Fruit fly (Drosophila melanogaster): ENCODE measurements around the gene SdhD.

Gene SdhD

dm6 chr3R:23781466-23781935 is 21.1 kb upstream of the SdhD start, which contains the start of the genes Nup98-96 and mbc (continued):
- peak; percentile 72 for TF ChIP-seq nerfin-1 (tag; optimal IDR thresholded peaks at IDR 0.05)
- peak; percentile 61 for TF ChIP-seq wor (GFP tag; IDR thresholded peaks at IDR 0.05)
- peak; percentile 71 for TF ChIP-seq kay (GFP tag; optimal IDR thresholded peaks at IDR 0.05)
- peak; percentile 86 for TF ChIP-seq CG12769 (tag; optimal IDR thresholded peaks at IDR 0.05)
- peak; percentile 90 for TF ChIP-seq HmgZ (tag; optimal IDR thresholded peaks at IDR 0.05)
- TF ChIP-seq hbn (GFP tag; IDR thresholded peaks at IDR 0.05; ENCODE audit: partially characterized antibody) = no peak
- peak; percentile 53 for TF ChIP-seq CG17385 (GFP tag; optimal IDR thresholded peaks at IDR 0.05)
- peak; percentile 76 for TF ChIP-seq CG12744 (GFP tag; optimal IDR thresholded peaks at IDR 0.05)
- peak; percentile 61; the same call in 2 of the 3 replicates for TF ChIP-seq knrl (GFP tag; IDR thresholded peaks at IDR 0.05; ENCODE audit: partially characterized antibody)
- peak in 1 of 2 experiments; percentile 74 for TF ChIP-seq bsh (GFP tag; optimal IDR thresholded peaks at IDR 0.05)
- peak; percentile 82 for TF ChIP-seq Dek (tag; optimal IDR thresholded peaks at IDR 0.05)
- TF ChIP-seq cg (GFP tag; optimal IDR thresholded peaks at IDR 0.05) = peak; percentile 78
- TF ChIP-seq Fer2 (tag; optimal IDR thresholded peaks at IDR 0.05) = peak; percentile 62
- peak; percentile 90 for TF ChIP-seq HLHmδ (GFP tag; optimal IDR thresholded peaks at IDR 0.05)
- no peak for TF ChIP-seq bigmax (GFP tag; optimal IDR thresholded peaks at IDR 0.05)
- TF ChIP-seq sob (GFP tag; IDR thresholded peaks at IDR 0.05) = peak; percentile 82
- peak; percentile 82 for TF ChIP-seq her (GFP tag; optimal IDR thresholded peaks at IDR 0.05)
- peak; percentile 6 for TF ChIP-seq run (tag; optimal IDR thresholded peaks at IDR 0.05)
- no peak for TF ChIP-seq h (optimal IDR thresholded peaks at IDR 0.05)
- peak; percentile 91 for TF ChIP-seq CG9932 (GFP tag; IDR thresholded peaks at IDR 0.05)
- TF ChIP-seq sug (tag; optimal IDR thresholded peaks at IDR 0.05) = peak; percentile 88
- TF ChIP-seq nerfin-2 (GFP tag; IDR thresholded peaks at IDR 0.05; ENCODE audit: partially characterized antibody) = peak; percentile 43; the same call in 1 of the 2 replicates
- peak; percentile 86 for TF ChIP-seq az2 (GFP tag; optimal IDR thresholded peaks at IDR 0.05)
- TF ChIP-seq CoRest (tag; optimal IDR thresholded peaks at IDR 0.05) = peak; percentile 93
- TF ChIP-seq CG7745 (tag; optimal IDR thresholded peaks at IDR 0.05) = peak; percentile 95
- TF ChIP-seq Aef1 (GFP tag; IDR thresholded peaks at IDR 0.05) = peak; percentile 90
- peak; percentile 80 for TF ChIP-seq Xrp1 (GFP tag; IDR thresholded peaks at IDR 0.05)
- TF ChIP-seq Dref (GFP tag; IDR thresholded peaks at IDR 0.05) = peak; percentile 44
- peak; percentile 94 for TF ChIP-seq shn (GFP tag; optimal IDR thresholded peaks at IDR 0.05)
- peak; percentile 98 for TF ChIP-seq row (GFP tag; IDR thresholded peaks at IDR 0.05)
- peak; percentile 92 for TF ChIP-seq CG13775 (GFP tag; optimal IDR thresholded peaks at IDR 0.05)
- peak; percentile 57 for TF ChIP-seq pfk (GFP tag; optimal IDR thresholded peaks at IDR 0.05)
- peak; percentile 84 for TF ChIP-seq CG17328 (GFP tag; IDR thresholded peaks at IDR 0.05)
- peak; percentile 83 for TF ChIP-seq CG15601 (tag; optimal IDR thresholded peaks at IDR 0.05)
- TF ChIP-seq cato (GFP tag; optimal IDR thresholded peaks at IDR 0.05; ENCODE audit: borderline replicate concordance) = peak; percentile 69
- peak; percentile 80 for TF ChIP-seq CG10462 (GFP tag; optimal IDR thresholded peaks at IDR 0.05)
- TF ChIP-seq CG34376 (GFP tag; optimal IDR thresholded peaks at IDR 0.05) = peak; percentile 44
- TF ChIP-seq CG10274 (GFP tag; optimal IDR thresholded peaks at IDR 0.05) = peak; percentile 2
- peak; percentile 89 for TF ChIP-seq Atf3 (GFP tag; optimal IDR thresholded peaks at IDR 0.05)
- TF ChIP-seq CG2120 (GFP tag; optimal IDR thresholded peaks at IDR 0.05) = peak; percentile 94
- TF ChIP-seq CG8765 (GFP tag; IDR thresholded peaks at IDR 0.05) = peak; percentile 84
- TF ChIP-seq bcd (GFP tag; optimal IDR thresholded peaks at IDR 0.05) = peak; percentile 84
- peak; percentile 94 for TF ChIP-seq pnt (GFP tag; optimal IDR thresholded peaks at IDR 0.05)
- TF ChIP-seq gsb-n (tag; optimal IDR thresholded peaks at IDR 0.05) = peak; percentile 87
- no peak for TF ChIP-seq Tbp (GFP tag; optimal IDR thresholded peaks at IDR 0.05)
- peak; percentile 84 for TF ChIP-seq CG12236 (GFP tag; optimal IDR thresholded peaks at IDR 0.05)
- no peak for TF ChIP-seq crol (GFP tag; IDR thresholded peaks at IDR 0.05)
- peak; percentile 98 for TF ChIP-seq Med (GFP tag)
- TF ChIP-seq Meics (GFP tag; optimal IDR thresholded peaks at IDR 0.05) = peak; percentile 79
- peak; percentile 86 for TF ChIP-seq CG4424 (GFP tag; optimal IDR thresholded peaks at IDR 0.05)
- TF ChIP-seq tup (GFP tag; optimal IDR thresholded peaks at IDR 0.05) = peak; percentile 55

Data from whole organism, embryonic.